Fruit fly (Drosophila melanogaster): ENCODE results near the gene CG7376.

Gene CG7376

DNA sequence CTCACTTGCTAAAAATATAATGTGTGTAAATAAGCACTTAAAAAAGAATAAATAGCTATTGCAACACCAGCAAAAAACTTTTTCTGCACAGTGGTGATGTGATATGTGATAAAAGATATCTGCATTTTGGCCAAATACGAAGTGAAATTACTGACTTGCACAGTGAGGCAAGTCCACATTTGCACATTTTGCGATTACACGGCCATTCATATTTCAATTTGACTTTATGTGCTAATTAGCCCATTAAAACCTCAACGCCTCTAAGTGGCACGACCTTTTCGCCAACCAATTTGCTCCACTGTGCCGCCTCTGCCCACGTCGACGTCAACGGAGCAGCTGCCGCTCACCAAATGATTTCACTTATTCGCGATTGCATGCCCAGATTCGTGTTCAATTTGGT lies 46.1 kb downstream of the CG7376 start, which contains the start of gene CG33946:
Gene CG33946 (plus strand): TSS at position 392 of the 400 bp plus-strand sequence.
- TF ChIP-seq Xrp1 (GFP tag; IDR thresholded peaks at IDR 0.05) (peak; percentile 53; the same call in 1 of the 2 replicates), dan (GFP tag; IDR thresholded peaks at IDR 0.05) (no peak), grau (tag; optimal IDR thresholded peaks at IDR 0.05) (no peak), cad (GFP tag; optimal IDR thresholded peaks at IDR 0.05) (no peak), kah (GFP tag; optimal IDR thresholded peaks at IDR 0.05) (no peak), Spps (tag; optimal IDR thresholded peaks at IDR 0.05) (no peak), CG12236 (GFP tag; optimal IDR thresholded peaks at IDR 0.05) (no peak), CG7357 (GFP tag; IDR thresholded peaks at IDR 0.05) (no peak), CG17802 (tag; optimal IDR thresholded peaks at IDR 0.05) (no peak), sima (GFP tag; optimal IDR thresholded peaks at IDR 0.05) (no peak), CG7987 (GFP tag; optimal IDR thresholded peaks at IDR 0.05) (no peak), Elba2 (GFP tag; optimal IDR thresholded peaks at IDR 0.05) (no peak), Ptx1 (GFP tag; IDR thresholded peaks at IDR 0.05) (0 out of 2 replicates have a peak, but pooled peaks have one; percentile 20), CG17912 (GFP tag; optimal IDR thresholded peaks at IDR 0.05) (no peak), oc (tag; optimal IDR thresholded peaks at IDR 0.05) (no peak), aop (GFP tag; IDR thresholded peaks at IDR 0.05) (no peak), Max (GFP tag; optimal IDR thresholded peaks at IDR 0.05) (no peak), amos (GFP tag; IDR thresholded peaks at IDR 0.05; ENCODE audit: partially characterized antibody) (no peak), ara (GFP tag; IDR thresholded peaks at IDR 0.05) (peak; percentile 42; the same call in 1 of the 2 replicates), CrebB (tag; optimal IDR thresholded peaks at IDR 0.05) (no peak), wdn (GFP tag; IDR thresholded peaks at IDR 0.05) (peak; percentile 9; the same call in 1 of the 2 replicates), CG7839 (tag; optimal IDR thresholded peaks at IDR 0.05) (no peak), CG15269 (tag; optimal IDR thresholded peaks at IDR 0.05) (no peak), tll (GFP tag; optimal IDR thresholded peaks at IDR 0.05) (no peak), sim (GFP tag; IDR thresholded peaks at IDR 0.05) (no peak), her (GFP tag; optimal IDR thresholded peaks at IDR 0.05) (no peak), D19B (GFP tag; optimal IDR thresholded peaks at IDR 0.05) (no peak), CG32532 (GFP tag; IDR thresholded peaks at IDR 0.05) (0 out of 2 replicates have a peak, but pooled peaks have one; percentile 19), Fer2 (tag; optimal IDR thresholded peaks at IDR 0.05) (no peak), GATAe (GFP tag; conservative IDR thresholded peaks at IDR 0.05) (no peak), hth (optimal IDR thresholded peaks at IDR 0.05) (no peak), Atf-2 (GFP tag; optimal IDR thresholded peaks at IDR 0.05) (peak; percentile 30), CG7556 (GFP tag; optimal IDR thresholded peaks at IDR 0.05) (no peak), CG42726 (GFP tag; IDR thresholded peaks at IDR 0.05; ENCODE audit: partially characterized antibody) (no peak), Chrac-16 (GFP tag; optimal IDR thresholded peaks at IDR 0.05) (peak; percentile 34), bsh (GFP tag; optimal IDR thresholded peaks at IDR 0.05) (peak in 1 of 2 experiments; percentile 47), sens (GFP tag) (peak; percentile 88), H15 (GFP tag; IDR thresholded peaks at IDR 0.05) (peak; percentile 59; the same call in 1 of the 3 replicates), BtbVII (GFP tag; optimal IDR thresholded peaks at IDR 0.05) (no peak), Bdp1 (GFP tag; optimal IDR thresholded peaks at IDR 0.05) (no peak), B-H1 (GFP tag; IDR thresholded peaks at IDR 0.05) (no peak), unpg (GFP tag; optimal IDR thresholded peaks at IDR 0.05) (no peak), CG6654 (GFP tag; optimal IDR thresholded peaks at IDR 0.05) (no peak), Bteb2 (GFP tag; optimal IDR thresholded peaks at IDR 0.05) (no peak), CG14014 (GFP tag; IDR thresholded peaks at IDR 0.05) (0 out of 2 replicates have a peak, but pooled peaks have one; percentile 16), Gsc (GFP tag; IDR thresholded peaks at IDR 0.05) (no peak), grn (GFP tag; optimal IDR thresholded peaks at IDR 0.05) (no peak), Ada2b (GFP tag; IDR thresholded peaks at IDR 0.05) (peak; percentile 53), NK7.1 (GFP tag; optimal IDR thresholded peaks at IDR 0.05) (no peak), CG16863 (GFP tag; optimal IDR thresholded peaks at IDR 0.05) (no peak), CG2678 (tag; optimal IDR thresholded peaks at IDR 0.05) (no peak), CG13624 (GFP tag; optimal IDR thresholded peaks at IDR 0.05) (no peak)
